Fruit fly (Drosophila melanogaster): ENCODE data around the gene CG43736.
A peak's percentile ranks its signal among the peaks of the same experiment; 100 is the strongest.

Gene CG43736

dm6 chrX:6843841-6844440 is 19.7 kb upstream of the CG43736 start, which contains the start of the genes CG14435 and Tmf (continued):
- TF ChIP-seq CG3281 (GFP tag; optimal IDR thresholded peaks at IDR 0.05) (peak; percentile 83), CG18619 (GFP tag; optimal IDR thresholded peaks at IDR 0.05) (peak; percentile 83), Spps (tag; optimal IDR thresholded peaks at IDR 0.05) (peak; percentile 42), CG6813 (GFP tag; optimal IDR thresholded peaks at IDR 0.05) (no peak), Adf1 (GFP tag; IDR thresholded peaks at IDR 0.05) (no peak; the same call in 1 of the 2 replicates), CG34224 (GFP tag; IDR thresholded peaks at IDR 0.05; ENCODE audit: partially characterized antibody) (0 out of 3 replicates have a peak, but pooled peaks have one; percentile 30), Rfx (GFP tag; IDR thresholded peaks at IDR 0.05) (peak; percentile 91), Oaz (GFP tag; IDR thresholded peaks at IDR 0.05) (peak; percentile 77), Xbp1 (GFP tag; optimal IDR thresholded peaks at IDR 0.05) (peak; percentile 87), CG11085 (GFP tag; IDR thresholded peaks at IDR 0.05) (peak; percentile 78), Ada2b (GFP tag; IDR thresholded peaks at IDR 0.05) (peak; percentile 84), CG4424 (GFP tag; optimal IDR thresholded peaks at IDR 0.05) (peak; percentile 81), insv (GFP tag; optimal IDR thresholded peaks at IDR 0.05) (peak; percentile 88 to 99), fd64A (GFP tag; optimal IDR thresholded peaks at IDR 0.05) (no peak), schlank (tag; optimal IDR thresholded peaks at IDR 0.05) (peak; percentile 16), tio (GFP tag; optimal IDR thresholded peaks at IDR 0.05) (peak; percentile 52), tap (tag; optimal IDR thresholded peaks at IDR 0.05) (no peak), Hsf (GFP tag; optimal IDR thresholded peaks at IDR 0.05) (peak; percentile 74), CG43689 (GFP tag; IDR thresholded peaks at IDR 0.05) (peak; percentile 66; the same call in 1 of the 2 replicates), CG34376 (GFP tag; optimal IDR thresholded peaks at IDR 0.05) (peak; percentile 60), CrebB (tag; optimal IDR thresholded peaks at IDR 0.05) (no peak), CG12299 (tag; optimal IDR thresholded peaks at IDR 0.05) (peak; percentile 62), Atf3 (GFP tag; optimal IDR thresholded peaks at IDR 0.05) (peak; percentile 15), CG32532 (GFP tag; IDR thresholded peaks at IDR 0.05) (peak; percentile 90), toy (GFP tag; IDR thresholded peaks at IDR 0.05) (peak; percentile 65), Nf-YC (tag; optimal IDR thresholded peaks at IDR 0.05) (peak; percentile 81), Meics (GFP tag; optimal IDR thresholded peaks at IDR 0.05) (peak; percentile 86), ftz-f1 (GFP tag; optimal IDR thresholded peaks at IDR 0.05) (no peak), fd3F (GFP tag; optimal IDR thresholded peaks at IDR 0.05) (peak; percentile 83), CG17829 (tag; optimal IDR thresholded peaks at IDR 0.05) (peak; percentile 83), exex (tag; optimal IDR thresholded peaks at IDR 0.05) (peak; percentile 55), YL-1 (GFP tag; optimal IDR thresholded peaks at IDR 0.05) (peak; percentile 60), CG30403 (GFP tag; optimal IDR thresholded peaks at IDR 0.05) (peak; percentile 91), Mrtf (GFP tag; IDR thresholded peaks at IDR 0.05) (peak; percentile 83; the same call in 2 of the 3 replicates), MBD-R2 (GFP tag; IDR thresholded peaks at IDR 0.05) (peak; percentile 68), Oli (tag; optimal IDR thresholded peaks at IDR 0.05) (peak; percentile 83), mld (GFP tag; IDR thresholded peaks at IDR 0.05; ENCODE audit: partially characterized antibody) (0 out of 3 replicates have a peak, but pooled peaks have one; percentile 5), HLH54F (GFP tag; optimal IDR thresholded peaks at IDR 0.05) (peak; percentile 59), Bteb2 (GFP tag; optimal IDR thresholded peaks at IDR 0.05) (peak; percentile 27), sens-2 (GFP tag; IDR thresholded peaks at IDR 0.05) (0 out of 2 replicates have a peak, but pooled peaks have one; percentile 46), CG12391 (tag; optimal IDR thresholded peaks at IDR 0.05) (peak; percentile 92), zfh2 (GFP tag; optimal IDR thresholded peaks at IDR 0.05) (peak; percentile 74), Hr39 (optimal IDR thresholded peaks at IDR 0.05) (no peak), Xrp1 (GFP tag; IDR thresholded peaks at IDR 0.05) (peak; percentile 88), CG15269 (tag; optimal IDR thresholded peaks at IDR 0.05) (peak; percentile 86), CG3726 (GFP tag; IDR thresholded peaks at IDR 0.05) (peak; percentile 76; the same call in 2 of the 3 replicates), ssp (GFP tag; IDR thresholded peaks at IDR 0.05) (peak; percentile 85), sqz (GFP tag; optimal IDR thresholded peaks at IDR 0.05) (peak; percentile 50), Drgx (GFP tag; IDR thresholded peaks at IDR 0.05) (peak; percentile 49), zfh1 (GFP tag; IDR thresholded peaks at IDR 0.05) (peak; percentile 86)

Data from whole organism, embryonic.